Fruit fly (Drosophila melanogaster) whole organism, embryonic: ENCODE data around the gene CG9737.

Experiments
- Aef1 ChIP-seq: fragments of 200-800 bp; sonication (Bioruptor generic); IDR thresholded peaks from 3 replicates; pipeline ENCODE4 v1.3.6; 2022; ENCODE audit warnings: missing biosample characterization, missing genetic modification characterization
- Blimp-1 ChIP-seq: fragments of 200-800 bp; sonication (Bioruptor generic); optimal IDR thresholded peaks from 3 replicates; lab custom pipeline; 2018; ENCODE audit warnings: missing biosample characterization, missing genetic modification characterization, mild to moderate bottlenecking, moderate library complexity, missing genetic modification reagents
- CG10462 ChIP-seq: fragments of 200-800 bp; sonication (Bioruptor generic); optimal IDR thresholded peaks from 2 replicates; lab custom pipeline; 2016; ENCODE audit warnings: missing biosample characterization, missing genetic modification characterization
- CG10565 ChIP-seq: fragments of 200-800 bp; sonication (Bioruptor generic); optimal IDR thresholded peaks from 3 replicates; lab custom pipeline; 2016; ENCODE audit warnings: missing biosample characterization, mild to moderate bottlenecking, missing genetic modification characterization
- CG1529 ChIP-seq: fragments of 200-800 bp; sonication (Bioruptor generic); optimal IDR thresholded peaks from 3 replicates; lab custom pipeline; 2018; ENCODE audit warnings: missing biosample characterization, missing genetic modification characterization
- CG16863 ChIP-seq: fragments of 200-800 bp; sonication (Bioruptor generic); optimal IDR thresholded peaks from 3 replicates; lab custom pipeline; 2016; ENCODE audit warnings: missing biosample characterization, missing genetic modification characterization
- CG17829 ChIP-seq: fragments of 200-800 bp; optimal IDR thresholded peaks from 2 replicates; lab custom pipeline; 2019; ENCODE audit warnings: missing biosample characterization, mild to moderate bottlenecking, missing genetic modification characterization, moderate library complexity
- CG1792 ChIP-seq: fragments of 200-800 bp; sonication (Bioruptor generic); optimal IDR thresholded peaks from 2 replicates; lab custom pipeline; 2016; ENCODE audit warnings: missing biosample characterization, missing genetic modification characterization
- CG2116 ChIP-seq: fragments of 200-800 bp; sonication (Bioruptor generic); optimal IDR thresholded peaks from 3 replicates; lab custom pipeline; 2018; ENCODE audit warnings: missing biosample characterization, mild to moderate bottlenecking, missing genetic modification characterization
- CG2129 ChIP-seq: fragments of 200-800 bp; sonication (Bioruptor generic); IDR thresholded peaks from 2 replicates; pipeline ENCODE4 v1.3.6; 2022; ENCODE audit warnings: missing biosample characterization, missing genetic modification characterization; ENCODE audit not compliant: partially characterized antibody
- CG2875 ChIP-seq: fragments of 200-800 bp; sonication (Bioruptor generic); optimal IDR thresholded peaks from 2 replicates; lab custom pipeline; 2017; ENCODE audit warnings: missing biosample characterization, mild to moderate bottlenecking, missing genetic modification characterization, missing genetic modification reagents
- CG33213 ChIP-seq: fragments of 200-800 bp; sonication (Bioruptor generic); optimal IDR thresholded peaks from 3 replicates; lab custom pipeline; 2016; ENCODE audit warnings: missing biosample characterization, missing genetic modification characterization
- CG4404 ChIP-seq: fragments of 200-800 bp; sonication (Bioruptor generic); IDR thresholded peaks from 2 replicates; pipeline ENCODE4 v1.3.6; 2022; ENCODE audit warnings: missing biosample characterization, missing genetic modification characterization
- CG6175 ChIP-seq: fragments of 200-800 bp; sonication (Bioruptor generic); IDR thresholded peaks from 3 replicates; pipeline ENCODE4 v1.3.6; 2022; ENCODE audit warnings: missing biosample characterization, missing genetic modification characterization
- CG8388 ChIP-seq: fragments of 200-800 bp; sonication (Bioruptor generic); optimal IDR thresholded peaks from 2 replicates; lab custom pipeline; 2019; ENCODE audit warnings: missing biosample characterization, mild to moderate bottlenecking, missing genetic modification characterization, moderate library complexity
- CG9797 ChIP-seq: fragments of 200-800 bp; sonication (Bioruptor generic); optimal IDR thresholded peaks from 3 replicates; lab custom pipeline; 2018; ENCODE audit warnings: missing biosample characterization, mild to moderate bottlenecking, missing genetic modification characterization
- CkIIα-i1 ChIP-seq: fragments of 200-800 bp; sonication (Bioruptor generic); IDR thresholded peaks from 2 replicates; pipeline ENCODE4 v1.3.6; 2022; ENCODE audit warnings: missing biosample characterization, missing genetic modification characterization
- Dad ChIP-seq: fragments of 200-800 bp; sonication (Bioruptor generic); optimal IDR thresholded peaks from 3 replicates; lab custom pipeline; 2016; ENCODE audit warnings: missing biosample characterization, missing genetic modification characterization
- Dfd ChIP-seq, 2 experiments: fragments of >200 bp; optimal IDR thresholded peaks; 2 replicates each; lab custom pipeline; 2017; ENCODE audit warnings: missing biosample characterization in 2 of 2, missing genetic modification characterization in 2 of 2
- Dll ChIP-seq: fragments of 200-800 bp; sonication (Bioruptor generic); IDR thresholded peaks from 4 replicates; pipeline ENCODE4 v1.3.6; 2022; ENCODE audit warnings: missing biosample characterization, missing genetic modification characterization; ENCODE audit not compliant: partially characterized antibody
- Doc2 ChIP-seq: fragments of 200-800 bp; sonication (Bioruptor generic); IDR thresholded peaks from 2 replicates; pipeline ENCODE4 v1.3.6; 2022; ENCODE audit warnings: missing biosample characterization, missing genetic modification characterization
- Doc3 ChIP-seq: fragments of 200-800 bp; sonication (Bioruptor generic); IDR thresholded peaks from 3 replicates; pipeline ENCODE4 v1.3.6; 2022; ENCODE audit warnings: missing biosample characterization, missing genetic modification characterization; ENCODE audit not compliant: partially characterized antibody
- Gug ChIP-seq: fragments of 200-800 bp; sonication (Bioruptor generic); IDR thresholded peaks from 4 replicates; pipeline ENCODE4 v1.3.6; 2022; ENCODE audit warnings: missing biosample characterization, missing genetic modification characterization
- HLH4C ChIP-seq: fragments of 200-800 bp; sonication (Bioruptor generic); IDR thresholded peaks from 3 replicates; pipeline ENCODE4 v1.3.6; 2022; ENCODE audit warnings: missing biosample characterization, missing genetic modification characterization; ENCODE audit not compliant: partially characterized antibody
- Hr51 ChIP-seq, 2 experiments: fragments of 200-800 bp; sonication (Bioruptor generic); optimal IDR thresholded peaks; 2 replicates in 1 of 2; 3 replicates in 1 of 2; lab custom pipeline; 2016 to 2018; ENCODE audit warnings: missing biosample characterization in 2 of 2, missing genetic modification characterization in 2 of 2, mild to moderate bottlenecking in 1 of 2, moderate library complexity in 1 of 2
- Mad ChIP-seq: fragments of 200-800 bp; sonication (Bioruptor generic); optimal IDR thresholded peaks from 2 replicates; lab custom pipeline; 2016; ENCODE audit warnings: missing biosample characterization, missing genetic modification characterization
- Mrtf ChIP-seq: fragments of 200-800 bp; sonication (Bioruptor generic); IDR thresholded peaks from 3 replicates; pipeline ENCODE4 v1.3.6; 2022; ENCODE audit warnings: missing biosample characterization, missing genetic modification characterization
- Neu2 ChIP-seq: fragments of 200-800 bp; sonication (Bioruptor generic); optimal IDR thresholded peaks from 3 replicates; lab custom pipeline; 2016; ENCODE audit warnings: missing biosample characterization, missing genetic modification characterization, borderline replicate concordance
- Sox100B ChIP-seq: fragments of 200-800 bp; sonication (Bioruptor generic); optimal IDR thresholded peaks from 3 replicates; lab custom pipeline; 2018; ENCODE audit warnings: missing biosample characterization, mild to moderate bottlenecking, missing genetic modification characterization
- Taf1 ChIP-seq: fragments of 200-800 bp; sonication (Bioruptor generic); IDR thresholded peaks from 2 replicates; pipeline ENCODE4 v1.3.6; 2022; ENCODE audit warnings: missing biosample characterization, missing genetic modification characterization
- Xrp1 ChIP-seq: fragments of 200-800 bp; sonication (Bioruptor generic); IDR thresholded peaks from 2 replicates; pipeline ENCODE4 v1.3.6; 2022; ENCODE audit warnings: missing biosample characterization, missing genetic modification characterization
- bsh ChIP-seq, 2 experiments: fragments of 200-800 bp; sonication (Bioruptor generic); optimal IDR thresholded peaks; 2 replicates each; lab custom pipeline; 2017 to 2018; ENCODE audit warnings: mild to moderate bottlenecking in 2 of 2, missing biosample characterization in 2 of 2, missing genetic modification characterization in 2 of 2, moderate library complexity in 1 of 2
- eyg ChIP-seq: fragments of 200-800 bp; sonication (Bioruptor generic); optimal IDR thresholded peaks from 3 replicates; lab custom pipeline; 2016; ENCODE audit warnings: missing biosample characterization, missing genetic modification characterization
- gt ChIP-seq: fragments of 200-800 bp; sonication (Bioruptor generic); IDR thresholded peaks from 2 replicates; pipeline ENCODE4 v1.3.6; 2022; ENCODE audit warnings: missing biosample characterization, missing genetic modification characterization
- inv ChIP-seq: fragments of 200-800 bp; sonication (Bioruptor generic); IDR thresholded peaks from 2 replicates; pipeline ENCODE4 v1.3.6; 2022; ENCODE audit warnings: missing biosample characterization, missing genetic modification characterization; ENCODE audit not compliant: partially characterized antibody
- kah ChIP-seq: fragments of 200-800 bp; sonication (Bioruptor generic); optimal IDR thresholded peaks from 2 replicates; lab custom pipeline; 2018; ENCODE audit warnings: missing biosample characterization, mild to moderate bottlenecking, missing genetic modification characterization
- lbe ChIP-seq: fragments of 200-800 bp; sonication (Bioruptor generic); optimal IDR thresholded peaks from 2 replicates; lab custom pipeline; 2016; ENCODE audit warnings: missing biosample characterization, mild to moderate bottlenecking, missing genetic modification characterization
- lov ChIP-seq, 2 experiments: fragments of 200-800 bp in 1 of 2; fragments of >200 bp in 1 of 2; sonication (Bioruptor generic) in 1 of 2; IDR thresholded peaks in 1 of 2; optimal IDR thresholded peaks in 1 of 2; 2 replicates in 1 of 2; 3 replicates in 1 of 2; pipeline versions ENCODE4 v1.3.6 to Lab custom; 2017 to 2022; ENCODE audit warnings: missing biosample characterization in 1 of 2, missing genetic modification characterization in 1 of 2
- pnt ChIP-seq: fragments of 200-800 bp; sonication (Bioruptor generic); optimal IDR thresholded peaks from 3 replicates; lab custom pipeline; 2016; ENCODE audit warnings: missing biosample characterization, missing genetic modification characterization
- psq ChIP-seq: fragments of 200-800 bp; sonication (Bioruptor generic); optimal IDR thresholded peaks from 2 replicates; lab custom pipeline; 2017; ENCODE audit warnings: missing biosample characterization, missing genetic modification characterization
- row ChIP-seq: fragments of 200-800 bp; sonication (Bioruptor generic); IDR thresholded peaks from 3 replicates; pipeline ENCODE4 v1.3.6; 2022; ENCODE audit warnings: missing biosample characterization, missing genetic modification characterization
- scrt ChIP-seq: fragments of 200-800 bp; sonication (Bioruptor generic); optimal IDR thresholded peaks from 2 replicates; lab custom pipeline; 2018; ENCODE audit warnings: missing biosample characterization, mild to moderate bottlenecking, missing genetic modification characterization, moderate library complexity
- seq ChIP-seq: fragments of 200-800 bp; sonication (Bioruptor generic); IDR thresholded peaks from 2 replicates; pipeline ENCODE4 v1.3.6; 2022; ENCODE audit warnings: missing biosample characterization, missing genetic modification characterization
- sima ChIP-seq: fragments of 200-800 bp; sonication (Bioruptor generic); optimal IDR thresholded peaks from 2 replicates; lab custom pipeline; 2016; ENCODE audit warnings: missing biosample characterization, missing genetic modification characterization
- stwl ChIP-seq: fragments of 200-800 bp; sonication (Bioruptor generic); optimal IDR thresholded peaks from 3 replicates; lab custom pipeline; 2018; ENCODE audit warnings: missing biosample characterization, mild to moderate bottlenecking, missing genetic modification characterization, moderate library complexity
- tio ChIP-seq: fragments of 200-800 bp; sonication (Bioruptor generic); optimal IDR thresholded peaks from 2 replicates; lab custom pipeline; 2017; ENCODE audit warnings: missing biosample characterization, missing genetic modification characterization, inconsistent platforms
- tup ChIP-seq: fragments of 200-800 bp; sonication (Bioruptor generic); optimal IDR thresholded peaks from 2 replicates; lab custom pipeline; 2016; ENCODE audit warnings: missing biosample characterization, mild to moderate bottlenecking, missing genetic modification characterization, moderate library complexity
- zfh2 ChIP-seq: fragments of 200-800 bp; sonication (Bioruptor generic); optimal IDR thresholded peaks from 2 replicates; lab custom pipeline; 2016; ENCODE audit warnings: missing biosample characterization, missing genetic modification characterization

CG9737 gene

DNA sequence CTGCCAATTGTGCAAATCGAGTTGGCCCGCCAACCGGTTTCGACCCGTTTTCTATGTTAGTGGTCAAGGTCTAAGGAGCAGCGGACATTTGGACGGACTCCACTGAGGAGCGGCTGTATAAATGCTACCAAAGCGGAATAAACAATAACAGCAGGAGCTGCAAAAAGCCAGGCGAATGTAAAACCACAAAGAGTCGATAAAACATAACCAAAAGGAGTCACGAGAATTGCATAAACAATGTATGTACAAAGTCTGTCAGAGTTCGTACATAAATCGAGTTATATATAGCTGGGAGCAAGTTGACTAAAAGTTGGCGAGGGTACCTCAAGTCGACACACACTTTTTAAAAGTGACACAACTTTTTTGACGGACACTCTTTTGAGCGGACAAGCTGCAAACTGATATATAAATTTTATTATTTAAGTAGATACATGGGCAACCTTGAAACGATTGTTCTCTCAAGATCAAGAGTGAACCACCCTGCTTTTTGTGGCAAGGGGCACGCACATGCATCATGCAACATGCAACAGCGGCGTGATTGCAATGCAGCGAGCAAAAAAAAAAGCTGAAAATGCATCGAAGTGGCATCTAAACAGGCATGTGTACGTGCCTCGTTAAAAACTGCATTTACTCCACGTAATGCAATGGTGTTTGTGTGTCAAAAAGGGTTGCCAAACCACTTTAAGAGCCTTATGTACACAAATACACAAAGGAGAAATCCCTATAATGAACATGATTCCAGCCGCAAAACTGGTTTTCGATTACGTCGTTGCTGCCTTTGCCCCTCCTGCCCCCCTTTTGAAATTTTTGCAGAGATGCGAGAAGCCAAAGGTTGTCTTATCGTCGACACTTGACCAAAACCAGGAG, 12.4 kb upstream of the CG9737 start (continued):
- TF ChIP-seq CG2129 (GFP tag; lab: Robert Waterston, UW), result no peak
- TF ChIP-seq lbe, result peak; percentile 95
- no peak for TF ChIP-seq eyg (GFP tag; lab: Kevin White, UChicago)
- TF ChIP-seq Dfd (GFP tag; optimal IDR thresholded peaks at IDR 0.05; lab: Kevin White, UChicago), result no peak
- TF ChIP-seq CG1529 (GFP tag; lab: Kevin White, UChicago), result no peak
- TF ChIP-seq CkIIα-i1 (GFP tag; lab: Robert Waterston, UW), result no peak
- TF ChIP-seq seq (GFP tag; lab: Robert Waterston, UW), result no peak
- no peak for TF ChIP-seq Neu2 (GFP tag; lab: Kevin White, UChicago)
- no peak for TF ChIP-seq CG1792 (GFP tag; lab: Kevin White, UChicago)
- peak; percentile 7 for TF ChIP-seq Blimp-1 (GFP tag; lab: Kevin White, UChicago)
- TF ChIP-seq Sox100B (GFP tag; lab: Kevin White, UChicago), result no peak
- no peak for TF ChIP-seq psq
- no peak for TF ChIP-seq sima (GFP tag; lab: Kevin White, UChicago)
- TF ChIP-seq Dll (GFP tag; lab: Robert Waterston, UW), result no peak
- no peak for TF ChIP-seq tup
- TF ChIP-seq zfh2 (GFP tag; lab: Kevin White, UChicago), result no peak
- TF ChIP-seq Mad, result no peak
- TF ChIP-seq Hr51 (GFP tag; optimal IDR thresholded peaks at IDR 0.05; lab: Kevin White, UChicago), result no peak
- TF ChIP-seq gt (GFP tag; lab: Robert Waterston, UW), result 0 out of 2 replicates have a peak, but pooled peaks have one; percentile 18
- TF ChIP-seq Dad (GFP tag; lab: Kevin White, UChicago), result no peak
- TF ChIP-seq Gug, result no peak
- peak; percentile 4 for TF ChIP-seq stwl
- TF ChIP-seq CG17829 (tag; lab: Kevin White, UChicago), result peak; percentile 32
- TF ChIP-seq CG33213 (GFP tag; lab: Kevin White, UChicago), result no peak
- TF ChIP-seq row (GFP tag; lab: Robert Waterston, UW), result peak; percentile 19; the same call in 1 of the 3 replicates
- TF ChIP-seq CG10565, result no peak
- no peak for TF ChIP-seq CG6175 (GFP tag; lab: Robert Waterston, UW)
- TF ChIP-seq tio (GFP tag; lab: Kevin White, UChicago), result no peak
- TF ChIP-seq kah (GFP tag; lab: Kevin White, UChicago), result no peak
- no peak for TF ChIP-seq Aef1 (GFP tag; lab: Robert Waterston, UW)
- TF ChIP-seq CG10462, result no peak
- no peak for TF ChIP-seq CG2875 (GFP tag; lab: Kevin White, UChicago)
- no peak for TF ChIP-seq Mrtf (GFP tag; lab: Robert Waterston, UW)
- no peak for TF ChIP-seq lov (optimal IDR thresholded peaks at IDR 0.05; lab: Kevin White, UChicago)
- 0 out of 3 replicates have a peak, but pooled peaks have one; percentile 65 for TF ChIP-seq lov (GFP tag; IDR thresholded peaks at IDR 0.05; lab: Robert Waterston, UW)
- no peak for TF ChIP-seq Taf1 (GFP tag; lab: Robert Waterston, UW)
- no peak for TF ChIP-seq HLH4C
- no peak for TF ChIP-seq Doc2
- no peak for TF ChIP-seq scrt
- no peak for TF ChIP-seq inv (GFP tag; lab: Robert Waterston, UW)
- no peak for TF ChIP-seq CG2116
- no peak for TF ChIP-seq CG16863 (GFP tag; lab: Kevin White, UChicago)
- TF ChIP-seq pnt, result no peak
- peak; percentile 61 to 97 for TF ChIP-seq bsh (GFP tag; optimal IDR thresholded peaks at IDR 0.05; lab: Kevin White, UChicago)
- TF ChIP-seq Doc3 (GFP tag; lab: Robert Waterston, UW), result no peak
- no peak for TF ChIP-seq CG9797
- 0 out of 2 replicates have a peak, but pooled peaks have one; percentile 19 for TF ChIP-seq CG4404 (GFP tag; lab: Robert Waterston, UW)
- peak; percentile 72 for TF ChIP-seq Xrp1 (GFP tag; lab: Robert Waterston, UW)
- peak; percentile 15 for TF ChIP-seq CG8388 (GFP tag; lab: Kevin White, UChicago)
